Worm (Caenorhabditis elegans) whole organism, young adult: ENCODE results near the gene mboa-4.
A peak's percentile ranks its signal among the peaks of the same experiment; 100 is the strongest.

Experiments
- C17E4.6 ChIP-seq: fragments of 200-800 bp; sonication (Bioruptor generic); IDR thresholded peaks from 2 replicates; pipeline ENCODE4 v1.3.6; 2022; ENCODE audit warnings: missing genetic modification reagents, missing genetic modification characterization, missing compliant biosample characterization
- F23B12.7 ChIP-seq: sonication (generic microtip); optimal IDR thresholded peaks from 2 replicates; lab custom pipeline; 2017; ENCODE audit warnings: missing genetic modification characterization, mild to moderate bottlenecking, missing compliant biosample characterization, antibody characterized with exemption, moderate library complexity; ENCODE audit not compliant: insufficient read depth
- F33H1.4 ChIP-seq: fragments of 200-800 bp; sonication (Bioruptor generic); IDR thresholded peaks from 2 replicates; pipeline ENCODE4 v1.3.6; 2022; ENCODE audit warnings: missing genetic modification reagents, missing genetic modification characterization, missing compliant biosample characterization
- F49E8.2 ChIP-seq: sonication (generic microtip); optimal IDR thresholded peaks from 3 replicates; lab custom pipeline; 2017; ENCODE audit warnings: missing genetic modification characterization, mild to moderate bottlenecking, missing compliant biosample characterization, antibody characterized with exemption, moderate library complexity; ENCODE audit not compliant: insufficient read depth
- T07F8.4 ChIP-seq: sonication (generic microtip); optimal IDR thresholded peaks from 2 replicates; lab custom pipeline; 2016; ENCODE audit warnings: mild to moderate bottlenecking, missing genetic modification characterization, moderate library complexity, missing compliant biosample characterization
- Y53F4B.3 ChIP-seq: fragments of 200-800 bp; sonication (Bioruptor generic); IDR thresholded peaks from 2 replicates; pipeline ENCODE4 v1.3.6; 2022; ENCODE audit warnings: missing genetic modification reagents, missing genetic modification characterization, missing compliant biosample characterization
- Y56A3A.18 ChIP-seq: fragments of 200-800 bp; sonication (Bioruptor generic); IDR thresholded peaks from 2 replicates; pipeline ENCODE4 v1.3.6; 2022; ENCODE audit warnings: missing genetic modification reagents, missing genetic modification characterization, missing compliant biosample characterization
- ama-1 ChIP-seq, 3 experiments: fragments of 150-350 bp in 1 of 3; sonication (generic microtip) in 2 of 3; optimal IDR thresholded peaks; 2 replicates each; lab custom pipeline; 2014 to 2018; ENCODE audit warnings: missing biosample characterization in 2 of 3, missing genetic modification characterization in 2 of 3, missing genetic modification reagents in 2 of 3
- aptf-3 ChIP-seq: fragments of 200-800 bp; sonication (Bioruptor generic); IDR thresholded peaks from 2 replicates; pipeline ENCODE4 v1.3.6; 2022; ENCODE audit warnings: missing genetic modification characterization, missing compliant biosample characterization
- bed-1 ChIP-seq: fragments of 200-800 bp; sonication (Bioruptor generic); IDR thresholded peaks from 2 replicates; pipeline ENCODE4 v1.3.6; 2022; ENCODE audit warnings: missing genetic modification reagents, missing genetic modification characterization, missing compliant biosample characterization
- bed-2 ChIP-seq: fragments of 200-800 bp; sonication (Bioruptor generic); IDR thresholded peaks from 2 replicates; pipeline ENCODE4 v1.3.6; 2022; ENCODE audit warnings: missing genetic modification reagents, missing genetic modification characterization, missing compliant biosample characterization
- cebp-1 ChIP-seq, 2 experiments: fragments of 200-800 bp in 1 of 2; sonication (Bioruptor generic) in 1 of 2; sonication (generic microtip) in 1 of 2; IDR thresholded peaks in 1 of 2; optimal IDR thresholded peaks in 1 of 2; 2 replicates each; pipeline versions ENCODE4 v1.3.6 to Lab custom; 2017 to 2022; ENCODE audit warnings: missing compliant biosample characterization in 2 of 2, missing genetic modification characterization in 2 of 2, mild to moderate bottlenecking in 1 of 2, missing genetic modification reagents in 1 of 2, moderate library complexity in 1 of 2
- ceh-100 ChIP-seq: fragments of 200-800 bp; sonication (Bioruptor generic); IDR thresholded peaks from 2 replicates; pipeline ENCODE4 v1.3.6; 2022; ENCODE audit warnings: missing genetic modification reagents, missing genetic modification characterization, missing compliant biosample characterization
- ceh-79 ChIP-seq: sonication (generic microtip); optimal IDR thresholded peaks from 2 replicates; lab custom pipeline; 2017; ENCODE audit warnings: mild to moderate bottlenecking, missing genetic modification characterization, missing compliant biosample characterization
- ceh-91 ChIP-seq: fragments of 200-800 bp; sonication (Bioruptor generic); IDR thresholded peaks from 2 replicates; pipeline ENCODE4 v1.3.6; 2022; ENCODE audit warnings: missing genetic modification reagents, missing genetic modification characterization, missing compliant biosample characterization
- dpl-1 ChIP-seq: fragments of 150-350 bp; optimal IDR thresholded peaks from 2 replicates; lab custom pipeline; 2014; ENCODE audit warnings: missing biosample characterization, missing genetic modification reagents, missing genetic modification characterization
- efl-1 ChIP-seq: fragments of 150-350 bp; optimal IDR thresholded peaks from 2 replicates; lab custom pipeline; 2014; ENCODE audit warnings: missing biosample characterization, missing genetic modification reagents, missing genetic modification characterization
- egl-44 ChIP-seq: fragments of 200-800 bp; sonication (Bioruptor generic); IDR thresholded peaks from 2 replicates; pipeline ENCODE4 v1.3.6; 2022; ENCODE audit warnings: missing genetic modification reagents, missing genetic modification characterization, missing compliant biosample characterization
- ekl-4 ChIP-seq: fragments of 200-800 bp; sonication (Bioruptor generic); IDR thresholded peaks from 2 replicates; pipeline ENCODE4 v1.3.6; 2022; ENCODE audit warnings: missing genetic modification reagents, missing genetic modification characterization, missing compliant biosample characterization
- him-1 ChIP-seq: sonication (generic microtip); optimal IDR thresholded peaks from 2 replicates; lab custom pipeline; 2016; ENCODE audit warnings: missing genotype, missing genetic modification reagents, missing genetic modification characterization, missing compliant biosample characterization
- hmg-1.2 ChIP-seq: fragments of 200-800 bp; sonication (Bioruptor generic); IDR thresholded peaks from 2 replicates; pipeline ENCODE4 v1.3.6; 2022; ENCODE audit warnings: missing genetic modification reagents, missing genetic modification characterization, missing compliant biosample characterization
- hrde-1 ChIP-seq: sonication (generic microtip); optimal IDR thresholded peaks from 2 replicates; lab custom pipeline; 2016; ENCODE audit warnings: missing genetic modification characterization, mild to moderate bottlenecking, missing compliant biosample characterization, moderate library complexity, missing genotype, missing genetic modification reagents, borderline replicate concordance
- hsf-1 ChIP-seq: fragments of 200-800 bp; sonication (Bioruptor generic); IDR thresholded peaks from 2 replicates; pipeline ENCODE4 v1.3.6; 2022; ENCODE audit warnings: missing genetic modification reagents, missing genetic modification characterization, missing compliant biosample characterization
- lin-35 ChIP-seq, 3 experiments: fragments of 150-350 bp in 2 of 3; sonication (generic microtip) in 1 of 3; optimal IDR thresholded peaks; 2 replicates each; lab custom pipeline; 2014 to 2018; ENCODE audit warnings: missing biosample characterization in 3 of 3, missing genetic modification characterization in 3 of 3, missing genetic modification reagents in 3 of 3
- lin-54 ChIP-seq: fragments of 200-800 bp; sonication (Bioruptor generic); optimal IDR thresholded peaks from 2 replicates; lab custom pipeline; 2018; ENCODE audit warnings: mild to moderate bottlenecking, missing genetic modification characterization, missing compliant biosample characterization
- lsl-1 ChIP-seq: fragments of 200-800 bp; sonication (Bioruptor generic); optimal IDR thresholded peaks from 2 replicates; lab custom pipeline; 2018; ENCODE audit warnings: mild to moderate bottlenecking, missing genetic modification characterization, moderate library complexity, missing compliant biosample characterization
- madf-3 ChIP-seq: fragments of 200-800 bp; sonication (Bioruptor generic); IDR thresholded peaks from 2 replicates; pipeline ENCODE4 v1.3.6; 2022; ENCODE audit warnings: missing genetic modification reagents, missing genetic modification characterization, missing compliant biosample characterization
- madf-6 ChIP-seq: fragments of 200-800 bp; sonication (Bioruptor generic); IDR thresholded peaks from 2 replicates; pipeline ENCODE4 v1.3.6; 2022; ENCODE audit warnings: missing genetic modification reagents, missing genetic modification characterization, missing compliant biosample characterization
- madf-8 ChIP-seq: fragments of 200-800 bp; sonication (Bioruptor generic); conservative IDR thresholded peaks from 2 replicates; pipeline ENCODE4 v1.3.6; 2022; ENCODE audit warnings: missing genetic modification reagents, missing genetic modification characterization, missing compliant biosample characterization
- nfyb-1 ChIP-seq: fragments of 200-800 bp; sonication (Bioruptor generic); IDR thresholded peaks from 2 replicates; pipeline ENCODE4 v1.3.6; 2022; ENCODE audit warnings: missing genetic modification reagents, missing genetic modification characterization, missing compliant biosample characterization
- pha-4 ChIP-seq: fragments of 150-350 bp; sonication (generic microtip); optimal IDR thresholded peaks from 2 replicates; lab custom pipeline; 2014; ENCODE audit warnings: missing biosample characterization, missing genetic modification reagents, missing genetic modification characterization
- rcor-1 ChIP-seq: fragments of 200-800 bp; sonication (Bioruptor generic); IDR thresholded peaks from 2 replicates; pipeline ENCODE4 v1.3.6; 2022; ENCODE audit warnings: missing genetic modification reagents, missing genetic modification characterization, missing compliant biosample characterization
- rpc-1 ChIP-seq, 2 experiments: fragments of 150-350 bp in 1 of 2; sonication (generic microtip) in 1 of 2; optimal IDR thresholded peaks; 2 replicates each; lab custom pipeline; 2014 to 2018; ENCODE audit warnings: missing biosample characterization in 1 of 2, missing genetic modification characterization in 1 of 2, missing genetic modification reagents in 1 of 2, missing genotype in 1 of 2
- snpc-1.1 ChIP-seq: sonication (generic microtip); optimal IDR thresholded peaks from 2 replicates; lab custom pipeline; 2017; ENCODE audit warnings: missing genetic modification characterization, mild to moderate bottlenecking, missing compliant biosample characterization, antibody characterized with exemption, moderate library complexity, missing genotype, missing genetic modification reagents; ENCODE audit not compliant: insufficient read depth
- snpc-3.4 ChIP-seq: sonication (generic microtip); optimal IDR thresholded peaks from 2 replicates; lab custom pipeline; 2017; ENCODE audit warnings: missing genetic modification characterization, mild to moderate bottlenecking, missing compliant biosample characterization, antibody characterized with exemption, moderate library complexity, missing genotype, missing genetic modification reagents
- snpc-4 ChIP-seq, 5 experiments: fragments of 150-350 bp in 1 of 5; sonication (generic microtip) in 4 of 5; optimal IDR thresholded peaks; 2 replicates each; lab custom pipeline; 2014 to 2018; ENCODE audit warnings: missing genetic modification characterization in 5 of 5, missing biosample characterization in 3 of 5, antibody characterized with exemption in 2 of 5, mild to moderate bottlenecking in 2 of 5, missing compliant biosample characterization in 2 of 5, missing genotype in 2 of 5, moderate library complexity in 2 of 5, missing genetic modification reagents in 1 of 5
- somi-1 ChIP-seq: fragments of 200-800 bp; sonication (Bioruptor generic); optimal IDR thresholded peaks from 2 replicates; lab custom pipeline; 2018; ENCODE audit warnings: mild to moderate bottlenecking, missing genetic modification characterization, missing compliant biosample characterization
- tlf-1 ChIP-seq: fragments of 200-800 bp; sonication (Bioruptor generic); optimal IDR thresholded peaks from 2 replicates; lab custom pipeline; 2018; ENCODE audit warnings: mild to moderate bottlenecking, missing genetic modification characterization, missing compliant biosample characterization
- unc-130 ChIP-seq: sonication (generic microtip); optimal IDR thresholded peaks from 2 replicates; lab custom pipeline; 2016; ENCODE audit warnings: missing genetic modification reagents, missing genetic modification characterization, missing compliant biosample characterization
- xnd-1 ChIP-seq: sonication (generic microtip); optimal IDR thresholded peaks from 2 replicates; lab custom pipeline; 2016; ENCODE audit warnings: missing genotype, missing genetic modification reagents, missing genetic modification characterization, missing compliant biosample characterization
- zfh-2 ChIP-seq: fragments of 200-800 bp; sonication (Bioruptor generic); conservative IDR thresholded peaks from 2 replicates; pipeline ENCODE4 v1.3.6; 2022; ENCODE audit warnings: missing genetic modification reagents, missing genetic modification characterization, missing compliant biosample characterization
- ztf-28 ChIP-seq: fragments of 200-800 bp; sonication (Bioruptor generic); IDR thresholded peaks from 2 replicates; pipeline ENCODE4 v1.3.6; 2022; ENCODE audit warnings: missing genetic modification reagents, missing genetic modification characterization, missing compliant biosample characterization
- ztf-3 ChIP-seq: fragments of 200-800 bp; sonication (Bioruptor generic); optimal IDR thresholded peaks from 2 replicates; lab custom pipeline; 2018; ENCODE audit warnings: mild to moderate bottlenecking, missing genetic modification characterization, missing compliant biosample characterization

mboa-4 gene

DNA sequence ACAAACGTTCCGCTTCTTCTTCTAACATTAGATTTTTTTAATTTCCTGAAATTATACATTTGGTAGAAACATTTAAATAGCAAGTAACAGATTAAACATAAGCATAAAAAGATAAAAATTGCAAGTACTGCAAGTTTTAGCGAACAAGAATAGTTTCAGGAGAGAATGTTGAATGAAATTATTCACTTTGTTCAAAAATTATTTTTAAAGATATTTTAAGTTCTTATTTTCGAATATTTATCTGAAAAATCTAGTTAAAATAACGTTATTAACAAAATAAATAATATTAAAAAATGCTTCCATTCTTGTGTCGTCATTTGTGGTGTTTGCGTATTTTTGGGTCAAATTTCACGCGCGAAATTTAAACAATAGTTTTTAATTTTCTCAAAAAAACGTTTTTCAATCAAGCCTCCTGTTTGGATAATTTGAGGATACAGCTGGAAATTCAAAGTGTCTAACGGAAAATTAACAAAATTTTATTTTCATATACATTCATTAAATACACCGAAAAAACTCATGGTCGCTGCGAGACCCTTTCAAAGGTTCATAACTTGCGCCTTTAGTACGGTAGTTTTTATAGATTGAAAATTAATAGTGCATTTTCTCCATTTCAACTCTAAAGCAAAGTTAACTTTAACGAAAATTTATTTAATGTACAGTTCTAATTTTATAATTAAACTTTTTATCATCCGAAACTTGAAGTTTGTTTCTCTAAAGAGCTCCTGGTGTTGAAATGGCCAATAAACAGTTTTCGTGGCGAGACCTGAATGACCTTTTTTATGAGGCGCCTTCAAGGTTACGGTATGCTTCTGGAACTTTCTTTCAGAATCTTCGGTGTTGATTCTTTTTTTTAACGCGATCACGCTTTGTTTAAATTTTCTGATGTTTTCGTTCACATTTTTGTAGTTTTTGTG, 17.2 kb downstream of the mboa-4 start, which contains the start of gene skih-2:
skih-2 (minus strand) TSS at position 51 of the 914 bp plus-strand sequence.
- TF ChIP-seq dpl-1 (GFP tag; lab: Kevin White, UChicago) = peak; percentile 70
- no peak for TF ChIP-seq egl-44 (GFP tag; lab: Robert Waterston, UW)
- TF ChIP-seq madf-8 (GFP tag; lab: Robert Waterston, UW) = peak; percentile 78
- no peak for TF ChIP-seq bed-1
- no peak for TF ChIP-seq ama-1 (optimal IDR thresholded peaks at IDR 0.05; lab: Kevin White, UChicago)
- TF ChIP-seq ama-1 (GFP tag; optimal IDR thresholded peaks at IDR 0.05; lab: Kevin White, UChicago) = no peak
- no peak for TF ChIP-seq hmg-1.2
- peak; percentile 16 for TF ChIP-seq unc-130 (GFP tag; lab: Kevin White, UChicago)
- TF ChIP-seq F33H1.4 = peak; percentile 89
- peak; percentile 98 for TF ChIP-seq hsf-1 (GFP tag; lab: Robert Waterston, UW)
- peak; percentile 72 for TF ChIP-seq efl-1 (GFP tag; lab: Kevin White, UChicago)
- no peak for TF ChIP-seq zfh-2 (GFP tag; lab: Robert Waterston, UW)
- TF ChIP-seq xnd-1 = peak; percentile 91
- TF ChIP-seq ztf-3 = no peak
- peak; percentile 14 for TF ChIP-seq snpc-3.4 (tag; lab: Kevin White, UChicago)
- no peak for TF ChIP-seq hrde-1
- no peak for TF ChIP-seq aptf-3 (GFP tag; lab: Robert Waterston, UW)
- TF ChIP-seq nfyb-1 = peak; percentile 45; the same call in 1 of the 2 replicates
- TF ChIP-seq madf-3 = no peak
- TF ChIP-seq T07F8.4 (tag; lab: Kevin White, UChicago) = no peak
- no peak for TF ChIP-seq rpc-1 (optimal IDR thresholded peaks at IDR 0.05; lab: Kevin White, UChicago)
- no peak for TF ChIP-seq rpc-1 (tag; optimal IDR thresholded peaks at IDR 0.05; lab: Kevin White, UChicago)
- peak; percentile 2 for TF ChIP-seq him-1 (tag; lab: Kevin White, UChicago)
- no peak for TF ChIP-seq ztf-28
- TF ChIP-seq Y56A3A.18 (GFP tag; lab: Robert Waterston, UW) = no peak
- peak; percentile 44 for TF ChIP-seq ceh-100 (GFP tag; lab: Robert Waterston, UW)
- peak; percentile 66 for TF ChIP-seq F49E8.2
- TF ChIP-seq C17E4.6 (GFP tag; lab: Robert Waterston, UW) = no peak
- TF ChIP-seq lin-54 = peak; percentile 75
- TF ChIP-seq ceh-91 = peak; percentile 73
- TF ChIP-seq F23B12.7 (tag; lab: Kevin White, UChicago) = no peak
- TF ChIP-seq ekl-4 = 0 out of 2 replicates have a peak, but pooled peaks have one; percentile 15
- TF ChIP-seq pha-4 (tag; lab: Kevin White, UChicago) = no peak
- TF ChIP-seq madf-6 (GFP tag; lab: Robert Waterston, UW) = peak; percentile 95
- peak; percentile 30; the same call in 1 of the 2 replicates for TF ChIP-seq rcor-1 (GFP tag; lab: Robert Waterston, UW)
- no peak for TF ChIP-seq Y53F4B.3 (GFP tag; lab: Robert Waterston, UW)
- TF ChIP-seq bed-2 = no peak
- no peak for TF ChIP-seq snpc-1.1 (tag; lab: Kevin White, UChicago)
- no peak for TF ChIP-seq somi-1 (GFP tag; lab: Kevin White, UChicago)
- peak in 1 of 3 experiments; percentile 81 for TF ChIP-seq lin-35 (GFP tag; optimal IDR thresholded peaks at IDR 0.05; lab: Kevin White, UChicago)
- no peak for TF ChIP-seq cebp-1 (GFP tag; IDR thresholded peaks at IDR 0.05; lab: Robert Waterston, UW)
- TF ChIP-seq cebp-1 (tag; optimal IDR thresholded peaks at IDR 0.05; lab: Kevin White, UChicago) = no peak
- TF ChIP-seq ceh-79 (tag; lab: Kevin White, UChicago) = no peak
- no peak for TF ChIP-seq tlf-1 (GFP tag; lab: Kevin White, UChicago)
- TF ChIP-seq lsl-1 (GFP tag; lab: Kevin White, UChicago) = peak; percentile 93
- no peak for TF ChIP-seq snpc-4 (GFP tag; optimal IDR thresholded peaks at IDR 0.05; lab: Kevin White, UChicago)
- peak in 2 of 4 experiments; percentile 16 to 20 for TF ChIP-seq snpc-4 (tag; optimal IDR thresholded peaks at IDR 0.05; lab: Kevin White, UChicago)
